Worm (Caenorhabditis elegans): ENCODE data around the gene F55C9.5.

Gene F55C9.5

DNA sequence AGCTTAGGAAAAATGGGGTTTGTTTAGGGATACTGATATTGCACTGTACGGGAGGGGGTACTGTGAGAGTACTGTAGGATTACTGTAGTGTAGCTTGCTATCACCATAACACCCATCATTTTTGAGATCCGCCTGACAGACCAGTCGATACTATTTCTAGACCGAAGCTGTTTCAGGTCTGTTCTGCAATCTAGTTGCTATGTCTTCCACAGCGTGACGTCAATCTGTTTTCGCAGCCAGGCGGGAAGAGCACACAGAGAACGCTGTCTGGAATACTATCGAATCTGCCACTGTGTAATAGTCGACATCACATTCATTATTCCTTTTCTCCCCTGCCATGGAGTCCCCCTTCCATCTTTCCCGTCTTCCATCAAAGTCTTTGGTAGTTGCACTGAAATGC is 41.1 kb downstream of the F55C9.5 start, which contains the start of gene F21D9.11:
Gene F21D9.11 (plus strand): TSS at position 301 of the 400 bp plus-strand sequence.
- TF ChIP-seq skn-1 (tag; optimal IDR thresholded peaks at IDR 0.05): no peak
- no peak for TF ChIP-seq ceh-16 (tag; optimal IDR thresholded peaks at IDR 0.05)
- no peak for TF ChIP-seq blmp-1 (tag; optimal IDR thresholded peaks at IDR 0.05; ENCODE audit: insufficient read depth)
- TF ChIP-seq lsy-2 (tag; optimal IDR thresholded peaks at IDR 0.05): no peak
- no peak for TF ChIP-seq gmeb-1 (tag; optimal IDR thresholded peaks at IDR 0.05)
- TF ChIP-seq alr-1 (tag; optimal IDR thresholded peaks at IDR 0.05): no peak
- TF ChIP-seq ztf-11 (tag; optimal IDR thresholded peaks at IDR 0.05): no peak
- no peak for TF ChIP-seq mbf-1 (tag; optimal IDR thresholded peaks at IDR 0.05)
- no peak for TF ChIP-seq nhr-25 (tag; optimal IDR thresholded peaks at IDR 0.05)
- no peak for TF ChIP-seq elt-3 (tag; optimal IDR thresholded peaks at IDR 0.05)
- TF ChIP-seq sma-3 (GFP tag; optimal IDR thresholded peaks at IDR 0.05): no peak

DNA sequence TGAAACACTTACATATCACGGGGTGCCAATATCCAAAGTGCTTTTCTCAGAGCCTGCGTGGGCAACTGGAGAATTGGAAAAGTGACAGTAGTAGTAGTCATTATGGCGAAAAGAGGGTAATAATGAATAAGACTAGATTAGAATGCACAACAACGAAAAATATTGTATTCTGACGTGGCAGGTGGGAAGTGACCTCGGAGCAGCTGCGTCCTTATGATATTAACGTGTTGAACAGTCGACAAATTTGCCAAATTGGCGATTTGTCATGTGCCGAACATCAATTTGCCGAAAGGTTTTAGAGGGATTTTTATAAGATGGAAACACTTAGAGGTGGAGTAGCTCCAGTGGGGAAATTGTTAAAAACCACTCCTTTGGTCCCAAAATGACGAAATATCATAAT is 41.9 kb downstream of the F55C9.5 start, which contains the start of gene str-81:
Gene str-81 (minus strand): TSS at position 101 of the 400 bp plus-strand sequence.
- TF ChIP-seq ama-1 (optimal IDR thresholded peaks at IDR 0.05) (no peak), Y55F3AM.14 (GFP tag; optimal IDR thresholded peaks at IDR 0.05) (no peak), ceh-82 (tag; optimal IDR thresholded peaks at IDR 0.05) (no peak), mbf-1 (tag; optimal IDR thresholded peaks at IDR 0.05) (no peak), F13H6.1 (tag; optimal IDR thresholded peaks at IDR 0.05) (no peak), nhr-129 (tag; optimal IDR thresholded peaks at IDR 0.05) (no peak), dmd-4 (tag; optimal IDR thresholded peaks at IDR 0.05) (no peak), nhr-21 (tag; optimal IDR thresholded peaks at IDR 0.05) (no peak), C34F6.9 (tag; optimal IDR thresholded peaks at IDR 0.05) (no peak), unc-55 (GFP tag; optimal IDR thresholded peaks at IDR 0.05) (no peak)

Measured in whole organism, L2 larva.